Worm (Caenorhabditis elegans) whole organism, L2 larva: ENCODE data around the gene pals-29.

ENCODE experiments used
- R02D3.7 ChIP-seq: fragments of 150-350 bp; optimal IDR thresholded peaks from 2 replicates; lab custom pipeline; 2014; ENCODE audit warnings: missing biosample characterization, missing genetic modification characterization
- Y55F3AM.14 ChIP-seq: fragments of 200-800 bp; sonication (Bioruptor generic); optimal IDR thresholded peaks from 2 replicates; lab custom pipeline; 2018; ENCODE audit warnings: mild to moderate bottlenecking, missing genetic modification characterization, missing compliant biosample characterization
- alr-1 ChIP-seq: fragments of 150-350 bp; optimal IDR thresholded peaks from 2 replicates; lab custom pipeline; 2014; ENCODE audit warnings: missing biosample characterization, missing genetic modification characterization
- ceh-16 ChIP-seq: fragments of 150-350 bp; optimal IDR thresholded peaks from 2 replicates; lab custom pipeline; 2014; ENCODE audit warnings: missing biosample characterization, missing genetic modification characterization
- crh-2 ChIP-seq: sonication (generic microtip); optimal IDR thresholded peaks from 2 replicates; lab custom pipeline; 2017; ENCODE audit warnings: missing biosample characterization, missing genetic modification characterization
- egl-27 ChIP-seq: sonication (generic microtip); optimal IDR thresholded peaks from 3 replicates; lab custom pipeline; 2017; ENCODE audit warnings: missing biosample characterization, missing genetic modification reagents, missing genetic modification characterization
- nhr-10 ChIP-seq: sonication (generic microtip); optimal IDR thresholded peaks from 2 replicates; lab custom pipeline; 2017; ENCODE audit warnings: missing biosample characterization, missing genetic modification characterization
- snpc-4 ChIP-seq: fragments of 150-350 bp; optimal IDR thresholded peaks from 2 replicates; lab custom pipeline; 2014; ENCODE audit warnings: missing biosample characterization, missing genetic modification characterization
- unc-55 ChIP-seq: fragments of 150-350 bp; sonication (generic microtip); optimal IDR thresholded peaks from 3 replicates; lab custom pipeline; 2014; ENCODE audit warnings: missing biosample characterization, missing genetic modification reagents, missing genetic modification characterization

pals-29 gene

DNA sequence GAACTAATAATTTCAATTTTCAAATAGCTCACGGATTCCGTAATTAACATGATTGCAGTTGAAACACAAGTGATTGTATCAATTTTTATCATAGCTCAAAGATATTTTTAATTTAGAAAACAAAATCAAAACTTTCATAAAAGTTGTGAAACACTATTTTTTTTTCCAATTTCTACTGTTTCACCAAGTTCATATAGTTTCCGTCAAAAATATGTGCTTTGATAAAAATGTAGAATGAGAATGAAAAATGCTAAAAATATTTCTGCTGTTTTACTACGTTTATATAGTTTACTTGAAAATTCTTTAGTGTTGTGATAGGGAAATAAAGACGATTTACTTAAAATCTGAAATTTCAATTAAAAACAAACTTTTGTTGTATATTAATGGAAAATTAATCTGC is 46.9 kb downstream of the pals-29 start:
- TF ChIP-seq crh-2 (tag; lab: Kevin White, UChicago), result no peak
- TF ChIP-seq egl-27 (tag; lab: Kevin White, UChicago), result no peak
- no peak for TF ChIP-seq nhr-10 (tag; lab: Kevin White, UChicago)
- no peak for TF ChIP-seq unc-55 (GFP tag; lab: Kevin White, UChicago)

DNA sequence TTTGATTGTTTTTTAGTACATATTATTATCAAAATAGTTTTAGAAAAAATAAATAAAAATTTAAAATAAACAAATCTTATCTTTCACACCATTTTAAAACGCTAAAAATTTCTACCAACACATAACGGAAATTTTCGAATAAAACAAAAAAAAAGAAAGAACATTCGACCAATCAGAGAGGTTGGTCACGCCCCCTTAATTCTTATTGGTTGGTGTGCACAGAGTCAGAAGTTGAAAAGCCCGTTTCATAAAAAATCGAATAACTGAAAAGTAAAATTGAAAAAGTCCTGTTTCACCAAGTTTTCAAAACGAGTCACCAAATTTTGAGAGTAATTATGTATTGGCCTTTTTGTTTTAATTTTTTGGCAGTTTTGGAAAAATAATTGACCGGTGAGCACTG is 51.3 kb downstream of the pals-29 start:
- TF ChIP-seq R02D3.7 (no peak), unc-55 (GFP tag; lab: Kevin White, UChicago) (no peak), Y55F3AM.14 (GFP tag; lab: Kevin White, UChicago) (no peak), ceh-16 (tag; lab: Kevin White, UChicago) (no peak), alr-1 (tag; lab: Kevin White, UChicago) (no peak), snpc-4 (tag; lab: Kevin White, UChicago) (no peak)
